Worm (Caenorhabditis elegans): ENCODE data around the gene rsp-3.

DNA sequence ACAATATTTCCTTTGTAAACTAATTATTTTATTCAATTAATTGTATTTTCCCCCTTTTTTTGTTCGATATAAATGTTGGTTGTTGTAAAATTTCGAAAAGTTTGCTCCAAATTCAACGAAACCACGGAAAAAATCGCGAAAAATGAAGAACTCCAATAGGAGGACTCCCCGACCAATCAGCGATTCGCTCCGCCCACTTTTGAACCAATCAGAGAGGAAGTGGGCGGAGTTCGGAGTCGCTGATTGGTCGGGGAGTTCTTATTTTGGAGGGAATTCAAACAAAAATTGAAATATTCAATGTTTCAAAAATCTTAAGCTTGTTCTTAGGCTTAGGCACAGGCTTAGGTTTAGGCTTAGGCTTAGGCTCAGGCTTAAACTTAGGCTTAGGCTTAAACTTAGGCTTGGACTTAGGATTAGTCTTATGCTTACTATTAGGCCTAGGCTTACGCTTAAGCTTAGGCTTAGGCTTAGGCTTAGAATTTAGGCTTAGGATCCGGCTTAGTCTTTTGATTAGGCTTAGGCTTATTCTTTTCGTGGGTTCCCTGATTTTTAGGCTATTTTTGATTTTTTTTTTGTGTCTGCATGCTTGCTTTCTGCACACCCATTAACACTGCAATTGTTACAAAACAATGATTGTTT lies 47.2 kb downstream of the rsp-3 start:
- TF ChIP-seq ama-1 (optimal IDR thresholded peaks at IDR 0.05) (no peak), snpc-4 (tag; optimal IDR thresholded peaks at IDR 0.05) (no peak), aly-2 (tag; optimal IDR thresholded peaks at IDR 0.05) (no peak), unc-39 (tag; optimal IDR thresholded peaks at IDR 0.05) (no peak), unc-62 (GFP tag; optimal IDR thresholded peaks at IDR 0.05) (no peak), R02D3.7 (tag; optimal IDR thresholded peaks at IDR 0.05) (no peak), gmeb-1 (tag; optimal IDR thresholded peaks at IDR 0.05) (no peak), zag-1 (tag; optimal IDR thresholded peaks at IDR 0.05) (no peak), lsy-2 (tag; optimal IDR thresholded peaks at IDR 0.05) (no peak), ztf-11 (tag; optimal IDR thresholded peaks at IDR 0.05) (no peak)
